Fruit fly (Drosophila melanogaster): ENCODE data around the gene GXIVsPLA2.

Gene GXIVsPLA2

dm6 chr3L:15958612-15959315 lies 3.9 kb downstream of the GXIVsPLA2 start, which contains the start of gene CG17032:
TSS of gene CG17032 (plus strand) at chr3L:15958843.
- TF ChIP-seq Rel (GFP tag; optimal IDR thresholded peaks at IDR 0.05) = no peak
- TF ChIP-seq Rel (tag; optimal IDR thresholded peaks at IDR 0.05) = peak; percentile 92
- TF ChIP-seq Hr78 (GFP tag; optimal IDR thresholded peaks at IDR 0.05) = no peak
- no peak for TF ChIP-seq Vsx2 (GFP tag; optimal IDR thresholded peaks at IDR 0.05; ENCODE audit: partially characterized antibody)
- no peak for TF ChIP-seq OdsH (GFP tag; optimal IDR thresholded peaks at IDR 0.05)
- peak; percentile 22 for TF ChIP-seq psq (GFP tag; optimal IDR thresholded peaks at IDR 0.05)
- TF ChIP-seq HLH106 (tag; optimal IDR thresholded peaks at IDR 0.05) = no peak
- TF ChIP-seq N (GFP tag; optimal IDR thresholded peaks at IDR 0.05) = no peak
- no peak for TF ChIP-seq Mio (GFP tag; optimal IDR thresholded peaks at IDR 0.05)
- TF ChIP-seq foxo (GFP tag; optimal IDR thresholded peaks at IDR 0.05) = no peak
- TF ChIP-seq Dfd (GFP tag; optimal IDR thresholded peaks at IDR 0.05) = no peak
- no peak for TF ChIP-seq GATAd (GFP tag; optimal IDR thresholded peaks at IDR 0.05)

dm6 chr3L:15967588-15968500 lies 12.9 kb downstream of the GXIVsPLA2 start, which contains the start of the genes Brr2 and CG10516:
TSS of gene Brr2 (minus strand) at chr3L:15967872.
TSS of gene CG10516 (plus strand) at chr3L:15968204.
- TF ChIP-seq sv (GFP tag; optimal IDR thresholded peaks at IDR 0.05) = peak; percentile 30
- no peak for TF ChIP-seq pan (optimal IDR thresholded peaks at IDR 0.05)
- peak; percentile 32 for TF ChIP-seq psq (GFP tag; optimal IDR thresholded peaks at IDR 0.05)
- TF ChIP-seq ey (GFP tag; optimal IDR thresholded peaks at IDR 0.05) = peak; percentile 34
- no peak for TF ChIP-seq N (GFP tag; optimal IDR thresholded peaks at IDR 0.05)
- no peak for TF ChIP-seq usp (GFP tag; optimal IDR thresholded peaks at IDR 0.05)
- no peak for TF ChIP-seq sage (GFP tag; optimal IDR thresholded peaks at IDR 0.05)
- no peak for TF ChIP-seq woc (GFP tag; optimal IDR thresholded peaks at IDR 0.05)
- TF ChIP-seq GATAd (GFP tag; optimal IDR thresholded peaks at IDR 0.05) = no peak
- TF ChIP-seq Hr83 (GFP tag; optimal IDR thresholded peaks at IDR 0.05; ENCODE audit: poor library complexity, severe bottlenecking) = peak; percentile 56
- no peak for TF ChIP-seq foxo (GFP tag; optimal IDR thresholded peaks at IDR 0.05)
- no peak for TF ChIP-seq dsf (GFP tag; optimal IDR thresholded peaks at IDR 0.05; ENCODE audit: borderline replicate concordance)
- no peak for TF ChIP-seq Abd-B (GFP tag; optimal IDR thresholded peaks at IDR 0.05)
- TF ChIP-seq CG9705 (GFP tag; optimal IDR thresholded peaks at IDR 0.05) = peak; percentile 5

- no peak for TF ChIP-seq Dfd (GFP tag; optimal IDR thresholded peaks at IDR 0.05)
- TF ChIP-seq woc (GFP tag; optimal IDR thresholded peaks at IDR 0.05) = no peak
- TF ChIP-seq Myc (optimal IDR thresholded peaks at IDR 0.05) = no peak
- no peak for TF ChIP-seq rgr (GFP tag; optimal IDR thresholded peaks at IDR 0.05)
- no peak for TF ChIP-seq CG9705 (GFP tag; optimal IDR thresholded peaks at IDR 0.05)
- TF ChIP-seq GATAd (GFP tag; optimal IDR thresholded peaks at IDR 0.05) = no peak
- TF ChIP-seq foxo (GFP tag; optimal IDR thresholded peaks at IDR 0.05) = no peak
- TF ChIP-seq Jra (GFP tag; optimal IDR thresholded peaks at IDR 0.05) = no peak
- TF ChIP-seq brk (GFP tag; optimal IDR thresholded peaks at IDR 0.05) = no peak
- no peak for TF ChIP-seq h (GFP tag; optimal IDR thresholded peaks at IDR 0.05)
- no peak for TF ChIP-seq dsf (GFP tag; optimal IDR thresholded peaks at IDR 0.05; ENCODE audit: borderline replicate concordance)
- TF ChIP-seq br (GFP tag; optimal IDR thresholded peaks at IDR 0.05) = no peak
- no peak for TF ChIP-seq sv (GFP tag; optimal IDR thresholded peaks at IDR 0.05)
- TF ChIP-seq Mio (GFP tag; optimal IDR thresholded peaks at IDR 0.05) = no peak
- TF ChIP-seq Sp1 (GFP tag; optimal IDR thresholded peaks at IDR 0.05) = no peak
Observed at dm6 chr3L:15968686-15969085, 13.8 kb downstream of the GXIVsPLA2 start.

- TF ChIP-seq Vsx2 (GFP tag; optimal IDR thresholded peaks at IDR 0.05; ENCODE audit: partially characterized antibody) (no peak), pan (optimal IDR thresholded peaks at IDR 0.05) (no peak), sage (GFP tag; optimal IDR thresholded peaks at IDR 0.05) (no peak), Hr78 (GFP tag; optimal IDR thresholded peaks at IDR 0.05) (no peak), woc (GFP tag; optimal IDR thresholded peaks at IDR 0.05) (no peak), fru (GFP tag; optimal IDR thresholded peaks at IDR 0.05) (no peak), Hr83 (GFP tag; optimal IDR thresholded peaks at IDR 0.05; ENCODE audit: poor library complexity, severe bottlenecking) (no peak), br (GFP tag; optimal IDR thresholded peaks at IDR 0.05) (no peak), usp (GFP tag; optimal IDR thresholded peaks at IDR 0.05) (no peak), Dif (GFP tag; optimal IDR thresholded peaks at IDR 0.05; ENCODE audit: partially characterized antibody) (no peak), rgr (GFP tag; optimal IDR thresholded peaks at IDR 0.05) (no peak), Mio (GFP tag; optimal IDR thresholded peaks at IDR 0.05) (no peak), ey (GFP tag; optimal IDR thresholded peaks at IDR 0.05) (no peak), dl (GFP tag; optimal IDR thresholded peaks at IDR 0.05; ENCODE audit: insufficient read depth in 1 of 2, partially characterized antibody in 2 of 2) (no peak), GATAd (GFP tag; optimal IDR thresholded peaks at IDR 0.05) (no peak), psq (GFP tag; optimal IDR thresholded peaks at IDR 0.05) (no peak), foxo (GFP tag; optimal IDR thresholded peaks at IDR 0.05) (no peak)
Observed at dm6 chr3L:15974166-15974565, 19.3 kb downstream of the GXIVsPLA2 start.
